Fruit fly (Drosophila melanogaster) whole organism, adult: Measurements from ENCODE around the gene Nepl18.

ENCODE experiments used
- CG12768 ChIP-seq: fragments of 200-800 bp; sonication (Bioruptor generic); optimal IDR thresholded peaks from 2 replicates; lab custom pipeline; 2017; ENCODE audit warnings: missing biosample characterization, missing genetic modification characterization, mild to moderate bottlenecking, moderate library complexity, missing genetic modification reagents
- Mnt ChIP-seq: fragments of 200-800 bp; sonication (Bioruptor generic); optimal IDR thresholded peaks from 2 replicates; lab custom pipeline; 2016; ENCODE audit warnings: missing biosample characterization, mild to moderate bottlenecking, missing genetic modification characterization
- cic ChIP-seq: fragments of 200-800 bp; sonication (Bioruptor generic); optimal IDR thresholded peaks from 2 replicates; lab custom pipeline; 2017; ENCODE audit warnings: missing biosample characterization, mild to moderate bottlenecking, missing genetic modification characterization, moderate library complexity
- kay ChIP-seq: fragments of 200-800 bp; sonication (Bioruptor generic); peaks from one replicate; lab custom pipeline; 2016; ENCODE audit warnings: missing biosample characterization, missing genetic modification characterization, borderline replicate concordance

DNA sequence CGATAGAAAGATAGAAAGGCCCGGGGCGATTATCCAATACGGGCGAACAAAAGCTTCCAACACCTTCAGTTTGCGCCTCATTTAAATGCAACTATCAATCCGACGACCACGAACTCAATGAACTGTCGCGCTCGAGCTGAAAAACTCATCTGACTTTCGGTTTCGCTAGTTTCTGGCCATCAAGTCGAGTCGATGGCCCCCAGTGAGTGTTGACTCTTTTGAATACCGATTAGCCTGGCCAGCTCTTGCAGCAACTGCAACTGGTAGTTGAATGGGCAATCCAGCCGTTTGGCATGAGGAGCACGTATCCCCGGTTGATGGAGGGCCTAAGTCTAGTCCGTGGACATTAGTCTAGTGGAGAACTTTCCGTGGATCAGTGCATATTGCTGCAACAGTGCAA lies 48.2 kb upstream of the Nepl18 start:
- TF ChIP-seq Mnt (no peak), kay (GFP tag; lab: Kevin White, UChicago) (no peak), cic (no peak), CG12768 (GFP tag; lab: Kevin White, UChicago) (no peak)
